Fruit fly (Drosophila melanogaster) whole organism, embryonic: ENCODE results near the gene Gorab.

Experiments used
- BEAF-32 ChIP-seq: fragments of 200-800 bp; sonication (Bioruptor generic); optimal IDR thresholded peaks from 3 replicates; lab custom pipeline; 2017; ENCODE audit warnings: missing biosample characterization, missing genetic modification characterization, mild to moderate bottlenecking, moderate library complexity, missing genetic modification reagents
- Bdp1 ChIP-seq: fragments of 200-800 bp; sonication (Bioruptor generic); optimal IDR thresholded peaks from 3 replicates; lab custom pipeline; 2016; ENCODE audit warnings: missing biosample characterization, missing genetic modification characterization
- CG10267 ChIP-seq: fragments of 200-800 bp; sonication (Bioruptor generic); optimal IDR thresholded peaks from 2 replicates; lab custom pipeline; 2018; ENCODE audit warnings: missing biosample characterization, mild to moderate bottlenecking, missing genetic modification characterization, moderate library complexity
- CG10321 ChIP-seq: fragments of 200-800 bp; sonication (Bioruptor generic); IDR thresholded peaks from 2 replicates; pipeline ENCODE4 v1.3.6; 2022; ENCODE audit warnings: missing biosample characterization, missing genetic modification characterization
- CG10366 ChIP-seq: fragments of 200-800 bp; sonication (Bioruptor generic); IDR thresholded peaks from 2 replicates; pipeline ENCODE4 v1.3.6; 2022; ENCODE audit warnings: missing biosample characterization, missing genetic modification characterization
- CG10462 ChIP-seq: fragments of 200-800 bp; sonication (Bioruptor generic); optimal IDR thresholded peaks from 2 replicates; lab custom pipeline; 2016; ENCODE audit warnings: missing biosample characterization, missing genetic modification characterization
- CG10543 ChIP-seq: fragments of 200-800 bp; sonication (Bioruptor generic); optimal IDR thresholded peaks from 3 replicates; lab custom pipeline; 2017; ENCODE audit warnings: missing biosample characterization, mild to moderate bottlenecking, missing genetic modification characterization, moderate library complexity
- CG12071 ChIP-seq: fragments of 200-800 bp; sonication (Bioruptor generic); optimal IDR thresholded peaks from 3 replicates; lab custom pipeline; 2018; ENCODE audit warnings: missing biosample characterization, mild to moderate bottlenecking, missing genetic modification characterization
- CG12155 ChIP-seq: fragments of 200-800 bp; sonication (Bioruptor generic); optimal IDR thresholded peaks from 3 replicates; lab custom pipeline; 2016; ENCODE audit warnings: missing biosample characterization, missing genetic modification characterization
- CG12942 ChIP-seq: fragments of 200-800 bp; sonication (Bioruptor generic); optimal IDR thresholded peaks from 3 replicates; lab custom pipeline; 2016; ENCODE audit warnings: missing biosample characterization, missing genetic modification characterization
- CG15514 ChIP-seq: fragments of 200-800 bp; sonication (Bioruptor generic); optimal IDR thresholded peaks from 3 replicates; lab custom pipeline; 2017; ENCODE audit warnings: missing biosample characterization, missing genetic modification characterization, mild to moderate bottlenecking, moderate library complexity, missing genetic modification reagents
- CG17612 ChIP-seq: fragments of 200-800 bp; sonication (Bioruptor generic); IDR thresholded peaks from 2 replicates; pipeline ENCODE4 v1.3.6; 2022; ENCODE audit warnings: missing biosample characterization, missing genetic modification characterization
- CG18619 ChIP-seq: fragments of 200-800 bp; sonication (Bioruptor generic); optimal IDR thresholded peaks from 3 replicates; lab custom pipeline; 2017; ENCODE audit warnings: missing biosample characterization, mild to moderate bottlenecking, missing genetic modification characterization
- CG2199 ChIP-seq: fragments of 200-800 bp; sonication (Bioruptor generic); IDR thresholded peaks from 3 replicates; pipeline ENCODE4 v1.3.6; 2022; ENCODE audit warnings: missing biosample characterization, missing genetic modification characterization
- CG31224 ChIP-seq: fragments of 200-800 bp; sonication (Bioruptor generic); IDR thresholded peaks from 2 replicates; pipeline ENCODE4 v1.3.6; 2022; ENCODE audit warnings: missing biosample characterization, missing genetic modification characterization
- CG31441 ChIP-seq: fragments of 200-800 bp; sonication (Bioruptor generic); IDR thresholded peaks from 2 replicates; pipeline ENCODE4 v1.3.6; 2022; ENCODE audit warnings: missing biosample characterization, missing genetic modification characterization
- CG3163 ChIP-seq: fragments of 200-800 bp; sonication (Bioruptor generic); optimal IDR thresholded peaks from 3 replicates; lab custom pipeline; 2016; ENCODE audit warnings: missing biosample characterization, missing genetic modification characterization
- CG34224 ChIP-seq: fragments of 200-800 bp; sonication (Bioruptor generic); IDR thresholded peaks from 3 replicates; pipeline ENCODE4 v1.3.6; 2022; ENCODE audit warnings: missing biosample characterization, missing genetic modification characterization; ENCODE audit not compliant: partially characterized antibody
- CG34376 ChIP-seq: fragments of 200-800 bp; sonication (Bioruptor generic); optimal IDR thresholded peaks from 2 replicates; lab custom pipeline; 2018; ENCODE audit warnings: missing biosample characterization, mild to moderate bottlenecking, missing genetic modification characterization
- CG3847 ChIP-seq: fragments of 200-800 bp; sonication (Bioruptor generic); IDR thresholded peaks from 2 replicates; pipeline ENCODE4 v1.3.6; 2022; ENCODE audit warnings: missing biosample characterization, missing genetic modification characterization
- CG4328 ChIP-seq: fragments of 200-800 bp; sonication (Bioruptor generic); optimal IDR thresholded peaks from 3 replicates; lab custom pipeline; 2017; ENCODE audit warnings: missing biosample characterization, missing genetic modification reagents, missing genetic modification characterization
- CG4424 ChIP-seq: fragments of 200-800 bp; sonication (Bioruptor generic); optimal IDR thresholded peaks from 3 replicates; lab custom pipeline; 2016; ENCODE audit warnings: missing biosample characterization, missing genetic modification characterization
- CG5180 ChIP-seq: fragments of 200-800 bp; sonication (Bioruptor generic); optimal IDR thresholded peaks from 3 replicates; lab custom pipeline; 2017; ENCODE audit warnings: missing biosample characterization, missing genetic modification characterization, mild to moderate bottlenecking, moderate library complexity, missing genetic modification reagents
- CG7987 ChIP-seq: fragments of 200-800 bp; sonication (Bioruptor generic); optimal IDR thresholded peaks from 2 replicates; lab custom pipeline; 2018; ENCODE audit warnings: missing biosample characterization, mild to moderate bottlenecking, missing genetic modification characterization, moderate library complexity
- Chrac-16 ChIP-seq: fragments of 200-800 bp; sonication (Bioruptor generic); optimal IDR thresholded peaks from 3 replicates; lab custom pipeline; 2016; ENCODE audit warnings: missing biosample characterization, missing genetic modification characterization
- GATAe ChIP-seq: fragments of 200-800 bp; sonication (Bioruptor generic); conservative IDR thresholded peaks from 2 replicates; pipeline ENCODE4 v1.3.6; 2022; ENCODE audit warnings: missing biosample characterization, missing genetic modification characterization
- HHEX ChIP-seq: fragments of 200-800 bp; sonication (Bioruptor generic); optimal IDR thresholded peaks from 3 replicates; lab custom pipeline; 2017; ENCODE audit warnings: missing biosample characterization, mild to moderate bottlenecking, missing genetic modification characterization, missing genetic modification reagents
- Hmx ChIP-seq: fragments of 200-800 bp; sonication (Bioruptor generic); optimal IDR thresholded peaks from 2 replicates; lab custom pipeline; 2016; ENCODE audit warnings: missing biosample characterization, missing genetic modification characterization
- Hr3 ChIP-seq: fragments of 200-800 bp; sonication (Bioruptor generic); optimal IDR thresholded peaks from 3 replicates; lab custom pipeline; 2016; ENCODE audit warnings: missing biosample characterization, missing genetic modification characterization
- Hsf ChIP-seq: fragments of 200-800 bp; sonication (Bioruptor generic); optimal IDR thresholded peaks from 3 replicates; lab custom pipeline; 2016; ENCODE audit warnings: missing biosample characterization, missing genetic modification characterization
- Mes4 ChIP-seq: fragments of 200-800 bp; sonication (Bioruptor generic); optimal IDR thresholded peaks from 2 replicates; lab custom pipeline; 2016; ENCODE audit warnings: missing biosample characterization, missing genetic modification characterization
- Mrtf ChIP-seq: fragments of 200-800 bp; sonication (Bioruptor generic); IDR thresholded peaks from 3 replicates; pipeline ENCODE4 v1.3.6; 2022; ENCODE audit warnings: missing biosample characterization, missing genetic modification characterization
- Usf ChIP-seq: fragments of 200-800 bp; sonication (Bioruptor generic); optimal IDR thresholded peaks from 2 replicates; lab custom pipeline; 2017; ENCODE audit warnings: missing genotype, missing biosample characterization, missing genetic modification characterization
- Xbp1 ChIP-seq: fragments of 200-800 bp; sonication (Bioruptor generic); optimal IDR thresholded peaks from 3 replicates; lab custom pipeline; 2016; ENCODE audit warnings: missing biosample characterization, mild to moderate bottlenecking, missing genetic modification characterization
- aop ChIP-seq: fragments of 200-800 bp; sonication (Bioruptor generic); IDR thresholded peaks from 2 replicates; pipeline ENCODE4 v1.3.6; 2022; ENCODE audit warnings: missing biosample characterization, missing genetic modification characterization
- ci ChIP-seq: fragments of 200-800 bp; sonication (Bioruptor generic); IDR thresholded peaks from 3 replicates; pipeline ENCODE4 v1.3.6; 2022; ENCODE audit warnings: missing biosample characterization, missing genetic modification characterization
- dmrt11E ChIP-seq: fragments of 200-800 bp; sonication (Bioruptor generic); optimal IDR thresholded peaks from 3 replicates; lab custom pipeline; 2018; ENCODE audit warnings: missing biosample characterization, mild to moderate bottlenecking, missing genetic modification characterization, moderate library complexity
- eve ChIP-seq, 2 experiments: fragments of >200 bp; optimal IDR thresholded peaks; 2 replicates each; lab custom pipeline; 2017; ENCODE audit warnings: missing biosample characterization in 2 of 2, missing genetic modification characterization in 2 of 2
- eyg ChIP-seq: fragments of 200-800 bp; sonication (Bioruptor generic); optimal IDR thresholded peaks from 3 replicates; lab custom pipeline; 2016; ENCODE audit warnings: missing biosample characterization, missing genetic modification characterization
- gt ChIP-seq: fragments of 200-800 bp; sonication (Bioruptor generic); IDR thresholded peaks from 2 replicates; pipeline ENCODE4 v1.3.6; 2022; ENCODE audit warnings: missing biosample characterization, missing genetic modification characterization
- klu ChIP-seq: fragments of 200-800 bp; sonication (Bioruptor generic); IDR thresholded peaks from 2 replicates; pipeline ENCODE4 v1.3.6; 2022; ENCODE audit warnings: missing biosample characterization, missing genetic modification characterization
- lmd ChIP-seq: fragments of 200-800 bp; sonication (Bioruptor generic); IDR thresholded peaks from 2 replicates; pipeline ENCODE4 v1.3.6; 2022; ENCODE audit warnings: missing biosample characterization, missing genetic modification characterization
- luna ChIP-seq: fragments of 200-800 bp; sonication (Bioruptor generic); optimal IDR thresholded peaks from 2 replicates; lab custom pipeline; 2016; ENCODE audit warnings: missing biosample characterization, missing genetic modification characterization
- odd ChIP-seq: fragments of 200-800 bp; sonication (Bioruptor generic); optimal IDR thresholded peaks from 2 replicates; lab custom pipeline; 2017; ENCODE audit warnings: missing biosample characterization, mild to moderate bottlenecking, missing genetic modification characterization
- pfk ChIP-seq: fragments of 200-800 bp; sonication (Bioruptor generic); optimal IDR thresholded peaks from 2 replicates; lab custom pipeline; 2018; ENCODE audit warnings: missing biosample characterization, mild to moderate bottlenecking, missing genetic modification characterization, moderate library complexity
- ro ChIP-seq: fragments of 200-800 bp; sonication (Bioruptor generic); IDR thresholded peaks from 2 replicates; pipeline ENCODE4 v1.3.6; 2022; ENCODE audit warnings: missing biosample characterization, missing genetic modification characterization
- shn ChIP-seq: fragments of 200-800 bp; sonication (Bioruptor generic); optimal IDR thresholded peaks from 3 replicates; lab custom pipeline; 2016; ENCODE audit warnings: missing biosample characterization, missing genetic modification characterization
- sug ChIP-seq: fragments of 200-800 bp; optimal IDR thresholded peaks from 2 replicates; lab custom pipeline; 2019; ENCODE audit warnings: missing biosample characterization, mild to moderate bottlenecking, missing genetic modification characterization, moderate library complexity
- toy ChIP-seq: fragments of 200-800 bp; sonication (Bioruptor generic); IDR thresholded peaks from 2 replicates; pipeline ENCODE4 v1.3.6; 2022; ENCODE audit warnings: missing biosample characterization, missing genetic modification characterization
- trem ChIP-seq: fragments of 200-800 bp; optimal IDR thresholded peaks from 3 replicates; lab custom pipeline; 2019; ENCODE audit warnings: missing biosample characterization, mild to moderate bottlenecking, missing genetic modification characterization, moderate library complexity
- z ChIP-seq: fragments of 200-800 bp; sonication (Bioruptor generic); IDR thresholded peaks from 3 replicates; pipeline ENCODE4 v1.3.6; 2022; ENCODE audit warnings: missing biosample characterization, missing genetic modification characterization

Gorab gene

DNA sequence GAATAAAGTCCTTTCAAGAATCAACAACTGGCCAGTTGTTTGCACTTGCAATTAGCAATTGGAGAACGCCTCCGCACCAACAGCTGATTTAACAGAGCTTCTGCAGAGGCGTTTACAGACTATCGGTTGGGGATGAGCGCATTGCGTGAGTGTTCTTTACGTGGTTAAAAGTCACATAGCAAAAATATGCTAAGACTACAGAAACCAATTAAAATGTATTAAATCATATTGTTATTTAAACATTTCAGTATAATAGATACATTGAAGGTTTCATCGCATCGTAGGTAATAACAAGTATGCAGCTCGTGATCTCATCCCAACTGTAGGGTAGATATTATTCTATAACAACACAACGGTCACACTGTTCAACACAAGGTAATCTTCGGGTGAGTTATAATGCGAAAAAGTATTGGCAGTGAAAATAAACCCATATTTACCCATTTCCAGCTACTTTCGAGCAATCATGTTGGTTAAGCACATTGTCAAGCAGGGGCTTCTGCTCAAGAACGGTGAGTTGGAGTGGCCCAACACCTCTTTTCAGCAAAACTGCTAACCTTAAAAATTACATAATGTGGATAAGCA, 3.4 kb downstream of the Gorab start, which contains the start of the genes Sec3 and COX7B (continued):
- TF ChIP-seq Mes4 (no peak), CG2199 (GFP tag; lab: Robert Waterston, UW) (no peak), CG12155 (GFP tag; lab: Kevin White, UChicago) (peak; percentile 71), GATAe (GFP tag; lab: Robert Waterston, UW) (no peak), Hr3 (GFP tag; lab: Kevin White, UChicago) (peak; percentile 66), CG10366 (GFP tag; lab: Robert Waterston, UW) (peak; percentile 47), ro (GFP tag; lab: Robert Waterston, UW) (no peak), toy (GFP tag; lab: Robert Waterston, UW) (no peak), Hsf (peak; percentile 68), ci (GFP tag; lab: Robert Waterston, UW) (0 out of 3 replicates have a peak, but pooled peaks have one; percentile 59), CG4424 (GFP tag; lab: Kevin White, UChicago) (peak; percentile 70), CG10462 (no peak), CG17612 (GFP tag; lab: Robert Waterston, UW) (no peak), Mrtf (GFP tag; lab: Robert Waterston, UW) (0 out of 3 replicates have a peak, but pooled peaks have one; percentile 12), BEAF-32 (peak; percentile 97), CG10321 (GFP tag; lab: Robert Waterston, UW) (no peak), sug (peak; percentile 82), CG10543 (GFP tag; lab: Kevin White, UChicago) (peak; percentile 67), odd (GFP tag; lab: Kevin White, UChicago) (peak; percentile 11), HHEX (GFP tag; lab: Kevin White, UChicago) (peak; percentile 21), lmd (GFP tag; lab: Robert Waterston, UW) (peak; percentile 58; the same call in 1 of the 2 replicates), klu (peak; percentile 17; the same call in 1 of the 2 replicates), CG3163 (GFP tag; lab: Kevin White, UChicago) (no peak), gt (no peak), dmrt11E (peak; percentile 63), CG3847 (GFP tag; lab: Robert Waterston, UW) (peak; percentile 74), aop (no peak), pfk (GFP tag; lab: Kevin White, UChicago) (no peak), shn (GFP tag; lab: Kevin White, UChicago) (peak; percentile 52), Bdp1 (peak; percentile 46), CG4328 (GFP tag; lab: Kevin White, UChicago) (peak; percentile 51), eyg (GFP tag; lab: Kevin White, UChicago) (no peak), CG31441 (GFP tag; lab: Robert Waterston, UW) (peak; percentile 61), z (no peak), CG5180 (GFP tag; lab: Kevin White, UChicago) (no peak), CG31224 (GFP tag; lab: Robert Waterston, UW) (0 out of 2 replicates have a peak, but pooled peaks have one; percentile 6), CG15514 (GFP tag; lab: Kevin White, UChicago) (peak; percentile 70), CG12942 (GFP tag; lab: Kevin White, UChicago) (peak; percentile 32), CG34376 (GFP tag; lab: Kevin White, UChicago) (peak; percentile 78), luna (GFP tag; lab: Kevin White, UChicago) (no peak), Xbp1 (GFP tag; lab: Kevin White, UChicago) (peak; percentile 76), Hmx (peak; percentile 47), CG7987 (GFP tag; lab: Kevin White, UChicago) (peak; percentile 29), CG12071 (GFP tag; lab: Kevin White, UChicago) (no peak), CG10267 (tag; lab: Kevin White, UChicago) (peak; percentile 70), Chrac-16 (GFP tag; lab: Kevin White, UChicago) (peak; percentile 66), Usf (GFP tag; lab: Kevin White, UChicago) (no peak), eve (GFP tag; optimal IDR thresholded peaks at IDR 0.05; lab: Kevin White, UChicago) (no peak), CG18619 (GFP tag; lab: Kevin White, UChicago) (peak; percentile 46), trem (tag; lab: Kevin White, UChicago) (peak; percentile 89), CG34224 (GFP tag; lab: Robert Waterston, UW) (peak; percentile 93)
